Worm (Caenorhabditis elegans): Measurements from ENCODE around the gene sru-3.
A peak's percentile ranks its signal among the peaks of the same experiment; 100 is the strongest.

Gene sru-3

DNA sequence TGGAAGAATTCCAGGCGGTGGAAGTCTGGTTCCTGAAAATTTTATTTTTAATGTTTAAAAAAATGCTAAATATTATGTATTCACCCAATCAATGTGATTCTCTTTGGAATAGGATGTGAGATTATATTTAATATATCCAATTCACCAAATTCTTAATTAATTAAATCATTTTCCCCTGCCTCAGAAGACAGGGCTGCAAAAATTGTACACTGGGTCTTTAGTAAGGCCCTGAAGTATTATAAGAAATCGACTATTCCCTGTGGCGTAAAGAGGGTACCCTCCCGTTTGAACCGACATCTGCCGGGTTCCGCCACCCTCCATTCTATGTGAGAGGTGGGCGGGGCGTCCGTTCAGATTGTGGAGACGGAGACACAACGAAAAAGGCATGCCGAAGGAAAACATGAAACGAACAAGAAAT is 14.8 kb downstream of the sru-3 start (continued):
- TF ChIP-seq F57C9.4 (tag; optimal IDR thresholded peaks at IDR 0.05) = no peak
- TF ChIP-seq F55B11.4 (tag; optimal IDR thresholded peaks at IDR 0.05; ENCODE audit: borderline replicate concordance, insufficient read depth) = no peak
- peak; percentile 12; the same call in 1 of the 2 replicates for TF ChIP-seq cebp-2 (GFP tag; IDR thresholded peaks at IDR 0.05)
- peak; percentile 62; the same call in 1 of the 2 replicates for TF ChIP-seq madf-3 (GFP tag; IDR thresholded peaks at IDR 0.05)
- TF ChIP-seq efl-1 (GFP tag; optimal IDR thresholded peaks at IDR 0.05) = no peak
- TF ChIP-seq lin-54 (GFP tag; optimal IDR thresholded peaks at IDR 0.05) = peak; percentile 46
- TF ChIP-seq B0035.1 (tag; optimal IDR thresholded peaks at IDR 0.05) = no peak
- TF ChIP-seq rec-8 (tag; optimal IDR thresholded peaks at IDR 0.05) = peak in 1 of 2 experiments; percentile 25
- peak; percentile 56 for TF ChIP-seq atf-7 (tag; optimal IDR thresholded peaks at IDR 0.05)
- TF ChIP-seq tbx-9 (tag; optimal IDR thresholded peaks at IDR 0.05; ENCODE audit: borderline replicate concordance) = no peak
- no peak for TF ChIP-seq T26A5.8 (tag; optimal IDR thresholded peaks at IDR 0.05)
- peak; percentile 55; the same call in 1 of the 2 replicates for TF ChIP-seq rcor-1 (GFP tag; IDR thresholded peaks at IDR 0.05)
- no peak for TF ChIP-seq hmg-20 (GFP tag; IDR thresholded peaks at IDR 0.05)
- peak; percentile 32 for TF ChIP-seq nhr-90 (tag; optimal IDR thresholded peaks at IDR 0.05)
- no peak for TF ChIP-seq rpc-1 (optimal IDR thresholded peaks at IDR 0.05)
- TF ChIP-seq rpc-1 (tag; optimal IDR thresholded peaks at IDR 0.05) = no peak
- TF ChIP-seq xnd-1 (tag; optimal IDR thresholded peaks at IDR 0.05) = peak; percentile 57
- no peak for TF ChIP-seq zim-3 (tag; optimal IDR thresholded peaks at IDR 0.05)
- 0 out of 2 replicates have a peak, but pooled peaks have one; percentile 37 for TF ChIP-seq ceh-100 (GFP tag; IDR thresholded peaks at IDR 0.05)
- TF ChIP-seq nhr-179 (tag; optimal IDR thresholded peaks at IDR 0.05) = no peak
- no peak for TF ChIP-seq ceh-40 (GFP tag; IDR thresholded peaks at IDR 0.05)
- peak; percentile 43 for TF ChIP-seq K12H6.12 (tag; optimal IDR thresholded peaks at IDR 0.05)
- no peak for TF ChIP-seq Y53F4B.3 (GFP tag; IDR thresholded peaks at IDR 0.05)
- TF ChIP-seq die-1 (tag; optimal IDR thresholded peaks at IDR 0.05) = peak; percentile 30
- TF ChIP-seq ztf-25 (GFP tag; IDR thresholded peaks at IDR 0.05) = no peak
- TF ChIP-seq fkh-3 (tag; optimal IDR thresholded peaks at IDR 0.05) = peak; percentile 15
- peak; percentile 2 for TF ChIP-seq ztf-18 (tag; optimal IDR thresholded peaks at IDR 0.05)
- TF ChIP-seq akir-1 (GFP tag; optimal IDR thresholded peaks at IDR 0.05) = no peak
- peak; percentile 73 for TF ChIP-seq tbp1 (GFP tag; optimal IDR thresholded peaks at IDR 0.05)
- peak; percentile 55 for TF ChIP-seq hrde-1 (tag; optimal IDR thresholded peaks at IDR 0.05; ENCODE audit: borderline replicate concordance)
- no peak for TF ChIP-seq ceh-58 (GFP tag; IDR thresholded peaks at IDR 0.05)
- no peak for TF ChIP-seq mxl-1 (tag; optimal IDR thresholded peaks at IDR 0.05)
- TF ChIP-seq mcd-1 (GFP tag; IDR thresholded peaks at IDR 0.05) = peak; percentile 76
- peak; percentile 56; the same call in 1 of the 2 replicates for TF ChIP-seq ekl-4 (GFP tag; IDR thresholded peaks at IDR 0.05)
- TF ChIP-seq nfyb-1 (GFP tag; IDR thresholded peaks at IDR 0.05) = peak; percentile 68; the same call in 1 of the 2 replicates
- 0 out of 2 replicates have a peak, but pooled peaks have one; percentile 7 for TF ChIP-seq attf-3 (GFP tag; conservative IDR thresholded peaks at IDR 0.05)
- no peak for TF ChIP-seq ccch-3 (GFP tag; optimal IDR thresholded peaks at IDR 0.05)
- TF ChIP-seq ztf-28 (GFP tag; IDR thresholded peaks at IDR 0.05) = no peak

- TF ChIP-seq B0336.3 (GFP tag; IDR thresholded peaks at IDR 0.05) (peak; percentile 53; the same call in 1 of the 2 replicates), tbp1 (GFP tag; optimal IDR thresholded peaks at IDR 0.05) (peak; percentile 47), F23B12.7 (tag; optimal IDR thresholded peaks at IDR 0.05; ENCODE audit: insufficient read depth) (peak; percentile 3), Y53F4B.3 (GFP tag; IDR thresholded peaks at IDR 0.05) (no peak), snpc-1.3 (tag; optimal IDR thresholded peaks at IDR 0.05; ENCODE audit: insufficient read depth) (peak; percentile 19), madf-8 (GFP tag; conservative IDR thresholded peaks at IDR 0.05) (0 out of 2 replicates have a peak, but pooled peaks have one; percentile 3), sdz-38 (tag; optimal IDR thresholded peaks at IDR 0.05) (no peak), snpc-4 (GFP tag; optimal IDR thresholded peaks at IDR 0.05) (peak; percentile 87), snpc-4 (tag; optimal IDR thresholded peaks at IDR 0.05) (peak in 3 of 4 experiments; percentile 93 to 97 (median 96)), attf-3 (GFP tag; conservative IDR thresholded peaks at IDR 0.05) (no peak), snpc-3.4 (tag; optimal IDR thresholded peaks at IDR 0.05) (peak; percentile 93), ama-1 (optimal IDR thresholded peaks at IDR 0.05) (no peak), ama-1 (GFP tag; optimal IDR thresholded peaks at IDR 0.05) (no peak), fkh-3 (tag; optimal IDR thresholded peaks at IDR 0.05) (no peak), lsl-1 (GFP tag; optimal IDR thresholded peaks at IDR 0.05) (peak; percentile 21), dox-1 (GFP tag; IDR thresholded peaks at IDR 0.05) (0 out of 2 replicates have a peak, but pooled peaks have one; percentile 10)
Observed at ce11 chrIV:9511640-9512039, 15.2 kb downstream of the sru-3 start.

All from whole organism, young adult.